Fruit fly (Drosophila melanogaster) whole organism, embryonic: Measurements from ENCODE around the gene CG9782.
A peak's percentile ranks its signal among the peaks of the same experiment; 100 is the strongest.

Experiments
- CG10366 ChIP-seq: fragments of 200-800 bp; sonication (Bioruptor generic); IDR thresholded peaks from 2 replicates; pipeline ENCODE4 v1.3.6; 2022; ENCODE audit warnings: missing biosample characterization, missing genetic modification characterization
- CG12155 ChIP-seq: fragments of 200-800 bp; sonication (Bioruptor generic); optimal IDR thresholded peaks from 3 replicates; lab custom pipeline; 2016; ENCODE audit warnings: missing biosample characterization, missing genetic modification characterization
- CG13287 ChIP-seq: fragments of 200-800 bp; sonication (Bioruptor generic); IDR thresholded peaks from 2 replicates; pipeline ENCODE4 v1.3.6; 2022; ENCODE audit warnings: missing biosample characterization, missing genetic modification characterization; ENCODE audit not compliant: partially characterized antibody
- CG13894 ChIP-seq: fragments of 200-800 bp; sonication (Bioruptor generic); optimal IDR thresholded peaks from 3 replicates; lab custom pipeline; 2018; ENCODE audit warnings: missing biosample characterization, mild to moderate bottlenecking, missing genetic modification characterization, moderate library complexity
- CG14710 ChIP-seq: fragments of 200-800 bp; sonication (Bioruptor generic); optimal IDR thresholded peaks from 3 replicates; lab custom pipeline; 2019; ENCODE audit warnings: missing biosample characterization, mild to moderate bottlenecking, missing genetic modification characterization, moderate library complexity
- CG14860 ChIP-seq: fragments of 200-800 bp; sonication (Bioruptor generic); IDR thresholded peaks from 3 replicates; pipeline ENCODE4 v1.3.6; 2022; ENCODE audit warnings: missing biosample characterization, missing genetic modification characterization; ENCODE audit not compliant: partially characterized antibody
- CG16813 ChIP-seq: fragments of 200-800 bp; sonication (Bioruptor generic); IDR thresholded peaks from 3 replicates; pipeline ENCODE4 v1.3.6; 2022; ENCODE audit warnings: missing biosample characterization, missing genetic modification characterization; ENCODE audit not compliant: partially characterized antibody
- CG4617 ChIP-seq: fragments of 200-800 bp; sonication (Bioruptor generic); optimal IDR thresholded peaks from 3 replicates; lab custom pipeline; 2016; ENCODE audit warnings: missing biosample characterization, missing genetic modification characterization, borderline replicate concordance
- CG6272 ChIP-seq: fragments of 200-800 bp; sonication (Bioruptor generic); IDR thresholded peaks from 2 replicates; pipeline ENCODE4 v1.3.6; 2022; ENCODE audit warnings: missing biosample characterization, missing genetic modification characterization
- CG6765 ChIP-seq: fragments of 200-800 bp; sonication (Bioruptor generic); optimal IDR thresholded peaks from 3 replicates; lab custom pipeline; 2017; ENCODE audit warnings: missing biosample characterization, mild to moderate bottlenecking, missing genetic modification characterization
- CG7271 ChIP-seq: fragments of 200-800 bp; sonication (Bioruptor generic); optimal IDR thresholded peaks from 2 replicates; lab custom pipeline; 2018; ENCODE audit warnings: missing biosample characterization, mild to moderate bottlenecking, missing genetic modification characterization, moderate library complexity
- CG8089 ChIP-seq: fragments of 200-800 bp; sonication (Bioruptor generic); optimal IDR thresholded peaks from 3 replicates; lab custom pipeline; 2016; ENCODE audit warnings: missing biosample characterization, missing genetic modification characterization
- CG8765 ChIP-seq: fragments of 200-800 bp; sonication (Bioruptor generic); IDR thresholded peaks from 2 replicates; pipeline ENCODE4 v1.3.6; 2022; ENCODE audit warnings: missing biosample characterization, missing genetic modification characterization
- Deaf1 ChIP-seq: fragments of 200-800 bp; optimal IDR thresholded peaks from 3 replicates; lab custom pipeline; 2019; ENCODE audit warnings: missing biosample characterization, mild to moderate bottlenecking, missing genetic modification characterization, moderate library complexity
- E2f2 ChIP-seq: fragments of 200-800 bp; sonication (Bioruptor generic); IDR thresholded peaks from 2 replicates; pipeline ENCODE4 v1.3.6; 2022; ENCODE audit warnings: missing biosample characterization, missing genetic modification characterization
- ERR ChIP-seq: fragments of 200-800 bp; sonication (Bioruptor generic); optimal IDR thresholded peaks from 2 replicates; lab custom pipeline; 2016; ENCODE audit warnings: missing biosample characterization, missing genetic modification characterization
- Ets65A ChIP-seq: fragments of 200-800 bp; sonication (Bioruptor generic); peaks from one replicate; lab custom pipeline; 2016; ENCODE audit warnings: missing biosample characterization, missing genetic modification characterization
- Ets97D ChIP-seq: fragments of 200-800 bp; sonication (Bioruptor generic); optimal IDR thresholded peaks from 3 replicates; lab custom pipeline; 2016; ENCODE audit warnings: missing biosample characterization, missing genetic modification characterization
- Lhr ChIP-seq: fragments of 200-800 bp; sonication (Bioruptor generic); optimal IDR thresholded peaks from 3 replicates; lab custom pipeline; 2017; ENCODE audit warnings: mild to moderate bottlenecking, missing biosample characterization, missing genetic modification reagents, missing genetic modification characterization
- Lim3 ChIP-seq: fragments of 200-800 bp; sonication (Bioruptor generic); IDR thresholded peaks from 2 replicates; pipeline ENCODE4 v1.3.6; 2022; ENCODE audit warnings: missing biosample characterization, missing genetic modification characterization
- Max ChIP-seq: fragments of 200-800 bp; sonication (Bioruptor generic); optimal IDR thresholded peaks from 2 replicates; lab custom pipeline; 2016; ENCODE audit warnings: missing biosample characterization, mild to moderate bottlenecking, missing genetic modification characterization
- Myb ChIP-seq: fragments of 200-800 bp; sonication (Bioruptor generic); optimal IDR thresholded peaks from 2 replicates; lab custom pipeline; 2016; ENCODE audit warnings: missing biosample characterization, missing genetic modification characterization
- Rfx ChIP-seq: fragments of 200-800 bp; sonication (Bioruptor generic); IDR thresholded peaks from 2 replicates; pipeline ENCODE4 v1.3.6; 2022; ENCODE audit warnings: missing biosample characterization, missing genetic modification characterization
- Sin3A ChIP-seq: fragments of >200 bp; optimal IDR thresholded peaks from 2 replicates; lab custom pipeline; 2018
- Six4 ChIP-seq: fragments of 200-800 bp; sonication (Bioruptor generic); optimal IDR thresholded peaks from 2 replicates; lab custom pipeline; 2016; ENCODE audit warnings: missing biosample characterization, missing genetic modification characterization
- Sox100B ChIP-seq: fragments of 200-800 bp; sonication (Bioruptor generic); optimal IDR thresholded peaks from 3 replicates; lab custom pipeline; 2018; ENCODE audit warnings: missing biosample characterization, mild to moderate bottlenecking, missing genetic modification characterization
- Stat92E ChIP-seq, 3 experiments: fragments of >200 bp in 2 of 3; fragments of 200-800 bp in 1 of 3; sonication (Bioruptor generic) in 1 of 3; optimal IDR thresholded peaks; 2 replicates each; lab custom pipeline; 2017 to 2019; ENCODE audit warnings: missing biosample characterization in 3 of 3, missing genetic modification characterization in 3 of 3, mild to moderate bottlenecking in 1 of 3, moderate library complexity in 1 of 3
- YL-1 ChIP-seq: fragments of 200-800 bp; sonication (Bioruptor generic); optimal IDR thresholded peaks from 3 replicates; lab custom pipeline; 2017; ENCODE audit warnings: missing biosample characterization, mild to moderate bottlenecking, missing genetic modification characterization
- ac ChIP-seq: fragments of 200-800 bp; sonication (Bioruptor generic); optimal IDR thresholded peaks from 3 replicates; lab custom pipeline; 2017; ENCODE audit warnings: missing biosample characterization, mild to moderate bottlenecking, missing genetic modification characterization
- ase ChIP-seq: fragments of 200-800 bp; sonication (Bioruptor generic); IDR thresholded peaks from 3 replicates; pipeline ENCODE4 v1.3.6; 2022; ENCODE audit warnings: missing biosample characterization, missing genetic modification characterization
- cg ChIP-seq: fragments of 200-800 bp; sonication (Bioruptor generic); optimal IDR thresholded peaks from 3 replicates; lab custom pipeline; 2019; ENCODE audit warnings: missing biosample characterization, mild to moderate bottlenecking, missing genetic modification characterization, moderate library complexity
- chinmo ChIP-seq: fragments of 200-800 bp; sonication (Bioruptor generic); IDR thresholded peaks from 4 replicates; pipeline ENCODE4 v1.3.6; 2022; ENCODE audit warnings: missing biosample characterization, missing genetic modification characterization; ENCODE audit not compliant: partially characterized antibody
- disco-r ChIP-seq: fragments of 200-800 bp; sonication (Bioruptor generic); optimal IDR thresholded peaks from 2 replicates; lab custom pipeline; 2016; ENCODE audit warnings: missing biosample characterization, missing genetic modification characterization
- dpn ChIP-seq, 2 experiments: fragments of 200-800 bp; sonication (Bioruptor generic); optimal IDR thresholded peaks; 3 replicates each; lab custom pipeline; 2016; ENCODE audit warnings: missing biosample characterization in 2 of 2, missing genetic modification characterization in 2 of 2
- ewg ChIP-seq: fragments of 200-800 bp; sonication (Bioruptor generic); optimal IDR thresholded peaks from 3 replicates; lab custom pipeline; 2017; ENCODE audit warnings: mild to moderate bottlenecking, missing biosample characterization, missing genetic modification reagents, missing genetic modification characterization
- gcm ChIP-seq: fragments of 200-800 bp; sonication (Bioruptor generic); optimal IDR thresholded peaks from 2 replicates; lab custom pipeline; 2019; ENCODE audit warnings: missing biosample characterization, mild to moderate bottlenecking, missing genetic modification characterization, moderate library complexity
- gro ChIP-seq: fragments of 200-800 bp; sonication (Bioruptor generic); optimal IDR thresholded peaks from 2 replicates; lab custom pipeline; 2016; ENCODE audit warnings: missing biosample characterization, missing genetic modification characterization
- gsb-n ChIP-seq: fragments of 200-800 bp; sonication (Bioruptor generic); optimal IDR thresholded peaks from 3 replicates; lab custom pipeline; 2018; ENCODE audit warnings: missing biosample characterization, mild to moderate bottlenecking, missing genetic modification characterization
- hb ChIP-seq: fragments of 200-800 bp; sonication (Bioruptor generic); IDR thresholded peaks from 3 replicates; pipeline ENCODE4 v1.3.6; 2022; ENCODE audit warnings: missing biosample characterization, missing genetic modification characterization; ENCODE audit not compliant: partially characterized antibody
- her ChIP-seq: fragments of 200-800 bp; sonication (Bioruptor generic); optimal IDR thresholded peaks from 2 replicates; lab custom pipeline; 2016; ENCODE audit warnings: missing biosample characterization, missing genetic modification characterization
- insv ChIP-seq, 2 experiments: fragments of 200-800 bp; sonication (Bioruptor generic); optimal IDR thresholded peaks; 3 replicates each; lab custom pipeline; 2016 to 2018; ENCODE audit warnings: missing biosample characterization in 2 of 2, missing genetic modification characterization in 2 of 2
- jumu ChIP-seq: fragments of 200-800 bp; sonication (Bioruptor generic); optimal IDR thresholded peaks from 3 replicates; lab custom pipeline; 2016; ENCODE audit warnings: missing biosample characterization, missing genetic modification characterization
- ken ChIP-seq: fragments of 200-800 bp; sonication (Bioruptor generic); IDR thresholded peaks from 3 replicates; pipeline ENCODE4 v1.3.6; 2022; ENCODE audit warnings: missing biosample characterization, missing genetic modification characterization
- lilli ChIP-seq: fragments of 200-800 bp; sonication (Bioruptor generic); optimal IDR thresholded peaks from 3 replicates; lab custom pipeline; 2016; ENCODE audit warnings: missing biosample characterization, missing genetic modification characterization
- mam ChIP-seq: fragments of 200-800 bp; sonication (Bioruptor generic); optimal IDR thresholded peaks from 3 replicates; lab custom pipeline; 2016; ENCODE audit warnings: missing biosample characterization, missing genetic modification characterization
- nerfin-1 ChIP-seq: fragments of 200-800 bp; sonication (Bioruptor generic); optimal IDR thresholded peaks from 3 replicates; lab custom pipeline; 2019; ENCODE audit warnings: missing biosample characterization, mild to moderate bottlenecking, missing genetic modification characterization, moderate library complexity
- sug ChIP-seq: fragments of 200-800 bp; optimal IDR thresholded peaks from 2 replicates; lab custom pipeline; 2019; ENCODE audit warnings: missing biosample characterization, mild to moderate bottlenecking, missing genetic modification characterization, moderate library complexity
- tna ChIP-seq: fragments of 200-800 bp; sonication (Bioruptor generic); IDR thresholded peaks from 2 replicates; pipeline ENCODE4 v1.3.6; 2022; ENCODE audit warnings: missing biosample characterization, missing genetic modification characterization; ENCODE audit not compliant: partially characterized antibody
- vnd ChIP-seq: fragments of 200-800 bp; sonication (Bioruptor generic); IDR thresholded peaks from 3 replicates; pipeline ENCODE4 v1.3.6; 2022; ENCODE audit warnings: missing biosample characterization, missing genetic modification characterization; ENCODE audit not compliant: partially characterized antibody
- zfh1 ChIP-seq: fragments of 200-800 bp; sonication (Bioruptor generic); IDR thresholded peaks from 3 replicates; pipeline ENCODE4 v1.3.6; 2022; ENCODE audit warnings: missing biosample characterization, missing genetic modification characterization

Gene CG9782

dm6 chrX:16610601-16611058, 10.8 kb downstream of the CG9782 start, which contains the start of gene mbt (continued):
- TF ChIP-seq tna (GFP tag; lab: Robert Waterston, UW) = peak; percentile 77
- no peak for TF ChIP-seq CG6272 (GFP tag; lab: Robert Waterston, UW)
- peak; percentile 67 for TF ChIP-seq CG14710 (tag; lab: Kevin White, UChicago)
- TF ChIP-seq gcm (GFP tag; lab: Kevin White, UChicago) = no peak
- TF ChIP-seq chinmo (GFP tag; lab: Robert Waterston, UW) = peak; percentile 76; the same call in 1 of the 4 replicates
- TF ChIP-seq gro (GFP tag; lab: Kevin White, UChicago) = peak; percentile 36
- TF ChIP-seq Deaf1 (tag; lab: Kevin White, UChicago) = peak; percentile 75
- TF ChIP-seq CG4617 = peak; percentile 86
- peak; percentile 97 for TF ChIP-seq cg
- TF ChIP-seq Ets97D = peak; percentile 74
- peak; percentile 27 for TF ChIP-seq gsb-n
- TF ChIP-seq disco-r (GFP tag; lab: Kevin White, UChicago) = no peak
- no peak for TF ChIP-seq CG8765
- TF ChIP-seq mam (GFP tag; lab: Kevin White, UChicago) = peak; percentile 31
- peak; percentile 92 for TF ChIP-seq CG13287 (GFP tag; lab: Robert Waterston, UW)
- TF ChIP-seq Lhr (GFP tag; lab: Kevin White, UChicago) = no peak
- TF ChIP-seq ERR (GFP tag; lab: Kevin White, UChicago) = peak; percentile 22
- TF ChIP-seq hb (GFP tag; lab: Robert Waterston, UW) = peak; percentile 84
- TF ChIP-seq Max (GFP tag; lab: Kevin White, UChicago) = peak; percentile 3
- TF ChIP-seq CG14860 (GFP tag; lab: Robert Waterston, UW) = peak; percentile 82
- no peak for TF ChIP-seq ase (GFP tag; lab: Robert Waterston, UW)
- TF ChIP-seq ewg (GFP tag; lab: Kevin White, UChicago) = no peak
- 0 out of 3 replicates have a peak, but pooled peaks have one; percentile 16 for TF ChIP-seq ken (GFP tag; lab: Robert Waterston, UW)
- peak; percentile 91 for TF ChIP-seq CG16813 (GFP tag; lab: Robert Waterston, UW)
- no peak for TF ChIP-seq Six4
- peak; percentile 83 for TF ChIP-seq YL-1 (GFP tag; lab: Kevin White, UChicago)
- no peak for TF ChIP-seq ac (GFP tag; lab: Kevin White, UChicago)
- TF ChIP-seq Myb (GFP tag; lab: Kevin White, UChicago) = peak; percentile 94
- no peak for TF ChIP-seq Lim3 (GFP tag; lab: Robert Waterston, UW)
- peak; percentile 8 for TF ChIP-seq CG7271 (tag; lab: Kevin White, UChicago)
- TF ChIP-seq Ets65A (GFP tag; lab: Kevin White, UChicago) = peak; percentile 35
- peak; percentile 85 for TF ChIP-seq E2f2 (GFP tag; lab: Robert Waterston, UW)
- TF ChIP-seq CG12155 (GFP tag; lab: Kevin White, UChicago) = peak; percentile 21
- no peak for TF ChIP-seq CG8089 (GFP tag; lab: Kevin White, UChicago)
- TF ChIP-seq CG6765 = no peak
- peak; percentile 82 for TF ChIP-seq vnd (GFP tag; lab: Robert Waterston, UW)
- TF ChIP-seq sug (tag; lab: Kevin White, UChicago) = peak; percentile 16
- 0 out of 3 replicates have a peak, but pooled peaks have one; percentile 24 for TF ChIP-seq zfh1 (GFP tag; lab: Robert Waterston, UW)
- peak; percentile 59 for TF ChIP-seq nerfin-1
- no peak for TF ChIP-seq Sox100B
- TF ChIP-seq lilli = peak; percentile 29
- TF ChIP-seq jumu (GFP tag; lab: Kevin White, UChicago) = no peak
- TF ChIP-seq her (GFP tag; lab: Kevin White, UChicago) = peak; percentile 8
- no peak for TF ChIP-seq CG10366
- TF ChIP-seq dpn (GFP tag; optimal IDR thresholded peaks at IDR 0.05; lab: Kevin White, UChicago) = peak in 1 of 2 experiments; percentile 23
- no peak for TF ChIP-seq CG13894 (tag; lab: Kevin White, UChicago)
- TF ChIP-seq insv (GFP tag; optimal IDR thresholded peaks at IDR 0.05; lab: Kevin White, UChicago) = peak in 1 of 2 experiments; percentile 56
- TF ChIP-seq Sin3A (lab: Kevin White, UChicago) = peak; percentile 85
- peak; percentile 48 for TF ChIP-seq Rfx (GFP tag; lab: Robert Waterston, UW)
- peak in 1 of 3 experiments; percentile 42 for TF ChIP-seq Stat92E (GFP tag; optimal IDR thresholded peaks at IDR 0.05; lab: Kevin White, UChicago)
